Worm (Caenorhabditis elegans): ENCODE data around the gene C05B5.12.

DNA sequence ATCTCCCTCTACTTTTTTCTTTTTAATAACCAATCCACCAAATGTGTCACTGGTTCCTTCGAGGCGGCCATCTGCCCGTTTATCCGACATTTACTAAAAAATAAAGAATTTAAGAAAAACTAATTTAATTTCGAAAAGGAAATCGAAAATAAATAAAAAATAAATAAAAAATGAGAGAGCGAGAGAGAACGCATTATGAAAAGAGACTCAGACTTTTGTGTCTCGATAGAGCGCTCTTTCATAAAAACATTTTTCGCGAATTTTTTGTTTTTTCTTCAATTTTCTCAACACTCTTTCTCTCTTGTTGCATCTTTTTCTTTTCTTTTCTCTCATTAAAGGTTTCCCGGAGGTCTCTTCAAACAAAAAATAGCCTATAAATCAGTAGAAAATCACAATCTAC is 31.1 kb upstream of the C05B5.12 start, which contains the start of gene mog-1:
- TF ChIP-seq ama-1 (optimal IDR thresholded peaks at IDR 0.05) (no peak), ceh-30 (tag; optimal IDR thresholded peaks at IDR 0.05) (no peak), ceh-45 (GFP tag; IDR thresholded peaks at IDR 0.05) (no peak), pha-4 (tag; optimal IDR thresholded peaks at IDR 0.05) (no peak), ceh-9 (tag; optimal IDR thresholded peaks at IDR 0.05) (no peak), fkh-10 (GFP tag; optimal IDR thresholded peaks at IDR 0.05) (no peak), nhr-11 (tag; optimal IDR thresholded peaks at IDR 0.05) (no peak), rnt-1 (tag; optimal IDR thresholded peaks at IDR 0.05) (no peak), unc-86 (tag; optimal IDR thresholded peaks at IDR 0.05) (no peak), T23F11.4 (GFP tag; optimal IDR thresholded peaks at IDR 0.05) (no peak), ceh-2 (tag; optimal IDR thresholded peaks at IDR 0.05) (no peak), ceh-31 (tag; optimal IDR thresholded peaks at IDR 0.05) (no peak)

All from whole organism, late embryonic.